Fruit fly (Drosophila melanogaster) whole organism, embryonic: Measurements from ENCODE around the gene Set2.

ENCODE experiments used
- Abd-B ChIP-seq: fragments of 200-800 bp; sonication (Bioruptor generic); optimal IDR thresholded peaks from 2 replicates; lab custom pipeline; 2018; ENCODE audit warnings: missing biosample characterization, mild to moderate bottlenecking, missing genetic modification characterization, moderate library complexity
- Aef1 ChIP-seq: fragments of 200-800 bp; sonication (Bioruptor generic); IDR thresholded peaks from 3 replicates; pipeline ENCODE4 v1.3.6; 2022; ENCODE audit warnings: missing biosample characterization, missing genetic modification characterization
- Awh ChIP-seq: fragments of 200-800 bp; sonication (Bioruptor generic); IDR thresholded peaks from 2 replicates; pipeline ENCODE4, ENCODE4 v1.3.6; 2022; ENCODE audit warnings: missing biosample characterization, missing genetic modification characterization
- CG10366 ChIP-seq: fragments of 200-800 bp; sonication (Bioruptor generic); IDR thresholded peaks from 2 replicates; pipeline ENCODE4 v1.3.6; 2022; ENCODE audit warnings: missing biosample characterization, missing genetic modification characterization
- CG11504 ChIP-seq: fragments of 200-800 bp; sonication (Bioruptor generic); optimal IDR thresholded peaks from 3 replicates; lab custom pipeline; 2019; ENCODE audit warnings: missing biosample characterization, mild to moderate bottlenecking, missing genetic modification characterization, moderate library complexity
- CG12155 ChIP-seq: fragments of 200-800 bp; sonication (Bioruptor generic); optimal IDR thresholded peaks from 3 replicates; lab custom pipeline; 2016; ENCODE audit warnings: missing biosample characterization, missing genetic modification characterization
- CG12236 ChIP-seq: fragments of 200-800 bp; sonication (Bioruptor generic); optimal IDR thresholded peaks from 2 replicates; lab custom pipeline; 2016; ENCODE audit warnings: missing biosample characterization, missing genetic modification characterization
- CG14014 ChIP-seq: fragments of 200-800 bp; sonication (Bioruptor generic); IDR thresholded peaks from 2 replicates; pipeline ENCODE4 v1.3.6; 2022; ENCODE audit warnings: missing biosample characterization, missing genetic modification characterization
- CG14050 ChIP-seq: fragments of 200-800 bp; sonication (Bioruptor generic); IDR thresholded peaks from 3 replicates; pipeline ENCODE4 v1.3.6; 2022; ENCODE audit warnings: missing biosample characterization, missing genetic modification characterization
- CG14667 ChIP-seq: fragments of 200-800 bp; sonication (Bioruptor generic); IDR thresholded peaks from 2 replicates; pipeline ENCODE4 v1.3.6; 2022; ENCODE audit warnings: missing biosample characterization, missing genetic modification characterization
- CG1529 ChIP-seq: fragments of 200-800 bp; sonication (Bioruptor generic); optimal IDR thresholded peaks from 3 replicates; lab custom pipeline; 2018; ENCODE audit warnings: missing biosample characterization, missing genetic modification characterization
- CG17361 ChIP-seq: fragments of 200-800 bp; sonication (Bioruptor generic); IDR thresholded peaks from 3 replicates; pipeline ENCODE4 v1.3.6; 2022; ENCODE audit warnings: missing biosample characterization, missing genetic modification characterization
- CG17385 ChIP-seq: fragments of 200-800 bp; sonication (Bioruptor generic); optimal IDR thresholded peaks from 3 replicates; lab custom pipeline; 2018; ENCODE audit warnings: missing biosample characterization, mild to moderate bottlenecking, missing genetic modification characterization
- CG17802 ChIP-seq: fragments of 200-800 bp; sonication (Bioruptor generic); optimal IDR thresholded peaks from 2 replicates; lab custom pipeline; 2018; ENCODE audit warnings: missing biosample characterization, mild to moderate bottlenecking, missing genetic modification characterization, moderate library complexity
- CG18011 ChIP-seq: fragments of 200-800 bp; sonication (Bioruptor generic); optimal IDR thresholded peaks from 2 replicates; lab custom pipeline; 2017; ENCODE audit warnings: missing biosample characterization, missing genetic modification characterization, mild to moderate bottlenecking, moderate library complexity, missing genotype
- CG2678 ChIP-seq: fragments of 200-800 bp; sonication (Bioruptor generic); optimal IDR thresholded peaks from 3 replicates; lab custom pipeline; 2019; ENCODE audit warnings: missing biosample characterization, mild to moderate bottlenecking, missing genetic modification characterization, moderate library complexity
- CG31365 ChIP-seq: fragments of 200-800 bp; sonication (Bioruptor generic); optimal IDR thresholded peaks from 2 replicates; lab custom pipeline; 2018; ENCODE audit warnings: missing biosample characterization, mild to moderate bottlenecking, missing genetic modification characterization
- CG31388 ChIP-seq: fragments of 200-800 bp; sonication (Bioruptor generic); optimal IDR thresholded peaks from 2 replicates; lab custom pipeline; 2016; ENCODE audit warnings: missing biosample characterization, missing genetic modification characterization
- CG34224 ChIP-seq: fragments of 200-800 bp; sonication (Bioruptor generic); IDR thresholded peaks from 3 replicates; pipeline ENCODE4 v1.3.6; 2022; ENCODE audit warnings: missing biosample characterization, missing genetic modification characterization; ENCODE audit not compliant: partially characterized antibody
- CG34376 ChIP-seq: fragments of 200-800 bp; sonication (Bioruptor generic); optimal IDR thresholded peaks from 2 replicates; lab custom pipeline; 2018; ENCODE audit warnings: missing biosample characterization, mild to moderate bottlenecking, missing genetic modification characterization
- CG6689 ChIP-seq: fragments of 200-800 bp; sonication (Bioruptor generic); IDR thresholded peaks from 2 replicates; pipeline ENCODE4 v1.3.6; 2022; ENCODE audit warnings: missing biosample characterization, missing genetic modification characterization
- CG7839 ChIP-seq: fragments of 200-800 bp; sonication (Bioruptor generic); optimal IDR thresholded peaks from 3 replicates; lab custom pipeline; 2018; ENCODE audit warnings: missing biosample characterization, mild to moderate bottlenecking, missing genetic modification characterization, moderate library complexity
- CG8478 ChIP-seq: fragments of >200 bp; optimal IDR thresholded peaks from 2 replicates; lab custom pipeline; 2018
- D19B ChIP-seq: fragments of 200-800 bp; sonication (Bioruptor generic); optimal IDR thresholded peaks from 2 replicates; lab custom pipeline; 2017; ENCODE audit warnings: missing biosample characterization, mild to moderate bottlenecking, missing genetic modification characterization
- Dad ChIP-seq: fragments of 200-800 bp; sonication (Bioruptor generic); optimal IDR thresholded peaks from 3 replicates; lab custom pipeline; 2016; ENCODE audit warnings: missing biosample characterization, missing genetic modification characterization
- Doc3 ChIP-seq: fragments of 200-800 bp; sonication (Bioruptor generic); IDR thresholded peaks from 3 replicates; pipeline ENCODE4 v1.3.6; 2022; ENCODE audit warnings: missing biosample characterization, missing genetic modification characterization; ENCODE audit not compliant: partially characterized antibody
- Drgx ChIP-seq: fragments of 200-800 bp; sonication (Bioruptor generic); IDR thresholded peaks from 2 replicates; pipeline ENCODE4 v1.3.6; 2022; ENCODE audit warnings: missing biosample characterization, missing genetic modification characterization
- ERR ChIP-seq: fragments of 200-800 bp; sonication (Bioruptor generic); optimal IDR thresholded peaks from 2 replicates; lab custom pipeline; 2016; ENCODE audit warnings: missing biosample characterization, missing genetic modification characterization
- Meics ChIP-seq: fragments of 200-800 bp; sonication (Bioruptor generic); optimal IDR thresholded peaks from 2 replicates; lab custom pipeline; 2017; ENCODE audit warnings: missing biosample characterization, mild to moderate bottlenecking, missing genetic modification characterization
- Side ChIP-seq: fragments of 200-800 bp; sonication (Bioruptor generic); optimal IDR thresholded peaks from 2 replicates; lab custom pipeline; 2016; ENCODE audit warnings: missing biosample characterization, missing genetic modification characterization
- TFAM ChIP-seq: fragments of 200-800 bp; sonication (Bioruptor generic); optimal IDR thresholded peaks from 2 replicates; lab custom pipeline; 2017; ENCODE audit warnings: missing biosample characterization, missing genetic modification characterization, inconsistent platforms
- Usf ChIP-seq: fragments of 200-800 bp; sonication (Bioruptor generic); optimal IDR thresholded peaks from 2 replicates; lab custom pipeline; 2017; ENCODE audit warnings: missing genotype, missing biosample characterization, missing genetic modification characterization
- YL-1 ChIP-seq: fragments of 200-800 bp; sonication (Bioruptor generic); optimal IDR thresholded peaks from 3 replicates; lab custom pipeline; 2017; ENCODE audit warnings: missing biosample characterization, mild to moderate bottlenecking, missing genetic modification characterization
- bab2 ChIP-seq: fragments of 200-800 bp; sonication (Bioruptor generic); optimal IDR thresholded peaks from 2 replicates; lab custom pipeline; 2016; ENCODE audit warnings: missing biosample characterization, missing genetic modification characterization
- chm ChIP-seq: fragments of 200-800 bp; sonication (Bioruptor generic); IDR thresholded peaks from 2 replicates; pipeline ENCODE4 v1.3.6; 2022; ENCODE audit warnings: missing biosample characterization, missing genetic modification characterization
- cwo ChIP-seq: fragments of 200-800 bp; sonication (Bioruptor generic); optimal IDR thresholded peaks from 3 replicates; lab custom pipeline; 2017; ENCODE audit warnings: missing biosample characterization, missing genetic modification characterization, mild to moderate bottlenecking, moderate library complexity, missing genetic modification reagents
- dati ChIP-seq: fragments of 200-800 bp; sonication (Bioruptor generic); IDR thresholded peaks from 2 replicates; pipeline ENCODE4 v1.3.6; 2022; ENCODE audit warnings: missing biosample characterization, missing genetic modification characterization
- exex ChIP-seq: fragments of 200-800 bp; sonication (Bioruptor generic); optimal IDR thresholded peaks from 4 replicates; lab custom pipeline; 2018; ENCODE audit warnings: missing biosample characterization, mild to moderate bottlenecking, missing genetic modification characterization, moderate library complexity
- fd3F ChIP-seq: fragments of 200-800 bp; sonication (Bioruptor generic); optimal IDR thresholded peaks from 2 replicates; lab custom pipeline; 2018; ENCODE audit warnings: missing biosample characterization, mild to moderate bottlenecking, missing genetic modification characterization, moderate library complexity
- fru ChIP-seq: fragments of >200 bp; optimal IDR thresholded peaks from 2 replicates; lab custom pipeline; 2017
- hbn ChIP-seq: fragments of 200-800 bp; sonication (Bioruptor generic); IDR thresholded peaks from 2 replicates; pipeline ENCODE4 v1.3.6; 2022; ENCODE audit warnings: missing biosample characterization, missing genetic modification characterization; ENCODE audit not compliant: partially characterized antibody
- jumu ChIP-seq: fragments of 200-800 bp; sonication (Bioruptor generic); optimal IDR thresholded peaks from 3 replicates; lab custom pipeline; 2016; ENCODE audit warnings: missing biosample characterization, missing genetic modification characterization
- lab ChIP-seq: fragments of 200-800 bp; sonication (Bioruptor generic); optimal IDR thresholded peaks from 3 replicates; lab custom pipeline; 2017; ENCODE audit warnings: missing biosample characterization, missing genetic modification characterization, mild to moderate bottlenecking, moderate library complexity, missing genetic modification reagents
- lmd ChIP-seq: fragments of 200-800 bp; sonication (Bioruptor generic); IDR thresholded peaks from 2 replicates; pipeline ENCODE4 v1.3.6; 2022; ENCODE audit warnings: missing biosample characterization, missing genetic modification characterization
- luna ChIP-seq: fragments of 200-800 bp; sonication (Bioruptor generic); optimal IDR thresholded peaks from 2 replicates; lab custom pipeline; 2016; ENCODE audit warnings: missing biosample characterization, missing genetic modification characterization
- org-1 ChIP-seq: fragments of 200-800 bp; sonication (Bioruptor generic); optimal IDR thresholded peaks from 2 replicates; lab custom pipeline; 2017; ENCODE audit warnings: missing biosample characterization, missing genetic modification characterization
- pb ChIP-seq: fragments of 200-800 bp; sonication (Bioruptor generic); optimal IDR thresholded peaks from 3 replicates; lab custom pipeline; 2016; ENCODE audit warnings: missing biosample characterization, missing genetic modification characterization
- sc ChIP-seq, 3 experiments: fragments of >200 bp in 2 of 3; fragments of 200-800 bp in 1 of 3; sonication (Bioruptor generic) in 1 of 3; optimal IDR thresholded peaks; 2 replicates in 2 of 3; 3 replicates in 1 of 3; lab custom pipeline; 2017; ENCODE audit warnings: mild to moderate bottlenecking in 1 of 3, missing biosample characterization in 1 of 3, missing genetic modification characterization in 1 of 3, missing genetic modification reagents in 1 of 3
- schlank ChIP-seq: fragments of 200-800 bp; sonication (Bioruptor generic); optimal IDR thresholded peaks from 2 replicates; lab custom pipeline; 2018; ENCODE audit warnings: missing biosample characterization, mild to moderate bottlenecking, missing genetic modification characterization
- shn ChIP-seq: fragments of 200-800 bp; sonication (Bioruptor generic); optimal IDR thresholded peaks from 3 replicates; lab custom pipeline; 2016; ENCODE audit warnings: missing biosample characterization, missing genetic modification characterization
- sna ChIP-seq: fragments of 200-800 bp; sonication (Bioruptor generic); IDR thresholded peaks from 2 replicates; pipeline ENCODE4 v1.3.6; 2022; ENCODE audit warnings: missing biosample characterization, missing genetic modification characterization; ENCODE audit not compliant: partially characterized antibody

The Set2 gene

dm6 chrX:13383770-13384169, 29.3 kb upstream of the Set2 start:
- no peak for TF ChIP-seq CG17802
- TF ChIP-seq D19B (GFP tag; lab: Kevin White, UChicago) = no peak
- TF ChIP-seq CG6689 = 0 out of 2 replicates have a peak, but pooled peaks have one; percentile 15
- TF ChIP-seq Aef1 (GFP tag; lab: Robert Waterston, UW) = peak; percentile 42; the same call in 2 of the 3 replicates
- peak; percentile 37 for TF ChIP-seq pb
- TF ChIP-seq Awh (GFP tag; lab: Robert Waterston, UW) = no peak
- peak; percentile 66 for TF ChIP-seq Drgx (GFP tag; lab: Robert Waterston, UW)
- TF ChIP-seq fd3F (GFP tag; lab: Kevin White, UChicago) = no peak
- peak; percentile 37 for TF ChIP-seq CG17385 (GFP tag; lab: Kevin White, UChicago)
- TF ChIP-seq CG12236 (GFP tag; lab: Kevin White, UChicago) = peak; percentile 18
- no peak for TF ChIP-seq CG31365 (tag; lab: Kevin White, UChicago)
- no peak for TF ChIP-seq Usf
- peak; percentile 39 for TF ChIP-seq CG2678 (tag; lab: Kevin White, UChicago)
- TF ChIP-seq hbn (GFP tag; lab: Robert Waterston, UW) = no peak
- peak; percentile 71; the same call in 1 of the 2 replicates for TF ChIP-seq chm (GFP tag; lab: Robert Waterston, UW)
- peak; percentile 44 for TF ChIP-seq shn (GFP tag; lab: Kevin White, UChicago)
- peak; percentile 30; the same call in 1 of the 2 replicates for TF ChIP-seq CG14667 (GFP tag; lab: Robert Waterston, UW)
- peak; percentile 33; the same call in 1 of the 2 replicates for TF ChIP-seq lmd (GFP tag; lab: Robert Waterston, UW)
- peak; percentile 58 for TF ChIP-seq bab2
- TF ChIP-seq CG1529 (GFP tag; lab: Kevin White, UChicago) = peak; percentile 3
- TF ChIP-seq CG7839 (tag; lab: Kevin White, UChicago) = peak; percentile 36
- peak; percentile 13 for TF ChIP-seq Dad
- TF ChIP-seq CG14014 (GFP tag; lab: Robert Waterston, UW) = peak; percentile 66
- no peak for TF ChIP-seq CG18011 (GFP tag; lab: Kevin White, UChicago)
- TF ChIP-seq Doc3 = no peak
- TF ChIP-seq sc (optimal IDR thresholded peaks at IDR 0.05; lab: Kevin White, UChicago) = no peak
- no peak for TF ChIP-seq sc (GFP tag; optimal IDR thresholded peaks at IDR 0.05; lab: Kevin White, UChicago)
- TF ChIP-seq CG17361 (GFP tag; lab: Robert Waterston, UW) = no peak
- TF ChIP-seq CG34376 = peak; percentile 18
- TF ChIP-seq Meics (GFP tag; lab: Kevin White, UChicago) = peak; percentile 65
- peak; percentile 52 for TF ChIP-seq CG12155 (GFP tag; lab: Kevin White, UChicago)
- TF ChIP-seq schlank = peak; percentile 45
- 0 out of 2 replicates have a peak, but pooled peaks have one; percentile 45 for TF ChIP-seq dati
- peak; percentile 23; the same call in 1 of the 3 replicates for TF ChIP-seq CG34224 (GFP tag; lab: Robert Waterston, UW)
- TF ChIP-seq sna = no peak
- TF ChIP-seq Side (GFP tag; lab: Kevin White, UChicago) = peak; percentile 57
- no peak for TF ChIP-seq CG31388
- TF ChIP-seq TFAM (GFP tag; lab: Kevin White, UChicago) = no peak
- TF ChIP-seq fru (lab: Kevin White, UChicago) = no peak
- peak; percentile 55 for TF ChIP-seq ERR
- peak; percentile 9 for TF ChIP-seq Abd-B (GFP tag; lab: Kevin White, UChicago)
- TF ChIP-seq exex (tag; lab: Kevin White, UChicago) = peak; percentile 20
- TF ChIP-seq lab (GFP tag; lab: Kevin White, UChicago) = peak; percentile 70
- peak; percentile 40; the same call in 1 of the 3 replicates for TF ChIP-seq CG14050 (GFP tag; lab: Robert Waterston, UW)
- TF ChIP-seq cwo (GFP tag; lab: Kevin White, UChicago) = peak; percentile 40
- TF ChIP-seq CG10366 (GFP tag; lab: Robert Waterston, UW) = peak; percentile 56
- TF ChIP-seq jumu = peak; percentile 49
- no peak for TF ChIP-seq org-1 (GFP tag; lab: Kevin White, UChicago)
- TF ChIP-seq CG8478 (lab: Kevin White, UChicago) = no peak
- TF ChIP-seq YL-1 = peak; percentile 85
- TF ChIP-seq luna (GFP tag; lab: Kevin White, UChicago) = no peak
- no peak for TF ChIP-seq CG11504 (tag; lab: Kevin White, UChicago)
